Fruit fly (Drosophila melanogaster) whole organism, embryonic: Measurements from ENCODE around the gene CG7304.

ENCODE experiments used
- Awh ChIP-seq: fragments of 200-800 bp; sonication (Bioruptor generic); IDR thresholded peaks from 2 replicates; pipeline ENCODE4, ENCODE4 v1.3.6; 2022; ENCODE audit warnings: missing biosample characterization, missing genetic modification characterization
- CG11560 ChIP-seq: fragments of 200-800 bp; sonication (Bioruptor generic); IDR thresholded peaks from 3 replicates; pipeline ENCODE4 v1.3.6; 2022; ENCODE audit warnings: missing biosample characterization, missing genetic modification characterization
- CG12219 ChIP-seq: fragments of 200-800 bp; sonication (Bioruptor generic); optimal IDR thresholded peaks from 3 replicates; lab custom pipeline; 2018; ENCODE audit warnings: missing biosample characterization, mild to moderate bottlenecking, missing genetic modification characterization
- CG12236 ChIP-seq: fragments of 200-800 bp; sonication (Bioruptor generic); optimal IDR thresholded peaks from 2 replicates; lab custom pipeline; 2016; ENCODE audit warnings: missing biosample characterization, missing genetic modification characterization
- CG12659 ChIP-seq: fragments of 200-800 bp; sonication (Bioruptor generic); optimal IDR thresholded peaks from 3 replicates; lab custom pipeline; 2017; ENCODE audit warnings: mild to moderate bottlenecking, missing biosample characterization, missing genetic modification reagents, missing genetic modification characterization
- CG12942 ChIP-seq: fragments of 200-800 bp; sonication (Bioruptor generic); optimal IDR thresholded peaks from 3 replicates; lab custom pipeline; 2016; ENCODE audit warnings: missing biosample characterization, missing genetic modification characterization
- CG13424 ChIP-seq: fragments of 200-800 bp; sonication (Bioruptor generic); optimal IDR thresholded peaks from 2 replicates; lab custom pipeline; 2019; ENCODE audit warnings: missing biosample characterization, mild to moderate bottlenecking, missing genetic modification characterization, moderate library complexity
- CG14014 ChIP-seq: fragments of 200-800 bp; sonication (Bioruptor generic); IDR thresholded peaks from 2 replicates; pipeline ENCODE4 v1.3.6; 2022; ENCODE audit warnings: missing biosample characterization, missing genetic modification characterization
- CG15696 ChIP-seq: fragments of 200-800 bp; sonication (Bioruptor generic); optimal IDR thresholded peaks from 2 replicates; lab custom pipeline; 2019; ENCODE audit warnings: missing biosample characterization, mild to moderate bottlenecking, missing genetic modification characterization, moderate library complexity
- CG17829 ChIP-seq: fragments of 200-800 bp; optimal IDR thresholded peaks from 2 replicates; lab custom pipeline; 2019; ENCODE audit warnings: missing biosample characterization, mild to moderate bottlenecking, missing genetic modification characterization, moderate library complexity
- CG18599 ChIP-seq: fragments of 200-800 bp; sonication (Bioruptor generic); optimal IDR thresholded peaks from 3 replicates; lab custom pipeline; 2017; ENCODE audit warnings: missing biosample characterization, missing genetic modification characterization, mild to moderate bottlenecking, moderate library complexity, missing genetic modification reagents
- CG2199 ChIP-seq: fragments of 200-800 bp; sonication (Bioruptor generic); IDR thresholded peaks from 3 replicates; pipeline ENCODE4 v1.3.6; 2022; ENCODE audit warnings: missing biosample characterization, missing genetic modification characterization
- CG34376 ChIP-seq: fragments of 200-800 bp; sonication (Bioruptor generic); optimal IDR thresholded peaks from 2 replicates; lab custom pipeline; 2018; ENCODE audit warnings: missing biosample characterization, mild to moderate bottlenecking, missing genetic modification characterization
- CG3995 ChIP-seq: fragments of 200-800 bp; sonication (Bioruptor generic); optimal IDR thresholded peaks from 3 replicates; lab custom pipeline; 2016; ENCODE audit warnings: missing biosample characterization, missing genetic modification characterization
- CG4360 ChIP-seq: fragments of 200-800 bp; sonication (Bioruptor generic); IDR thresholded peaks from 2 replicates; pipeline ENCODE4 v1.3.6; 2022; ENCODE audit warnings: missing biosample characterization, missing genetic modification characterization
- CG8924 ChIP-seq: fragments of 200-800 bp; optimal IDR thresholded peaks from 3 replicates; lab custom pipeline; 2019; ENCODE audit warnings: missing biosample characterization, mild to moderate bottlenecking, missing genetic modification characterization, moderate library complexity
- Camta ChIP-seq: fragments of 200-800 bp; sonication (Bioruptor generic); optimal IDR thresholded peaks from 2 replicates; lab custom pipeline; 2016; ENCODE audit warnings: missing biosample characterization, missing genetic modification characterization
- Dbx ChIP-seq: fragments of 200-800 bp; sonication (Bioruptor generic); IDR thresholded peaks from 3 replicates; pipeline ENCODE4 v1.3.6; 2022; ENCODE audit warnings: missing biosample characterization, missing genetic modification characterization
- Ets97D ChIP-seq: fragments of 200-800 bp; sonication (Bioruptor generic); optimal IDR thresholded peaks from 3 replicates; lab custom pipeline; 2016; ENCODE audit warnings: missing biosample characterization, missing genetic modification characterization
- Fer3 ChIP-seq: fragments of 200-800 bp; sonication (Bioruptor generic); optimal IDR thresholded peaks from 2 replicates; lab custom pipeline; 2018; ENCODE audit warnings: missing biosample characterization, mild to moderate bottlenecking, missing genetic modification characterization, moderate library complexity
- HLH54F ChIP-seq: fragments of 200-800 bp; sonication (Bioruptor generic); optimal IDR thresholded peaks from 3 replicates; lab custom pipeline; 2016; ENCODE audit warnings: missing biosample characterization, missing genetic modification characterization
- Hand ChIP-seq: fragments of 200-800 bp; sonication (Bioruptor generic); optimal IDR thresholded peaks from 2 replicates; lab custom pipeline; 2017; ENCODE audit warnings: mild to moderate bottlenecking, missing biosample characterization, missing genetic modification reagents, missing genetic modification characterization
- Hey ChIP-seq: fragments of 200-800 bp; sonication (Bioruptor generic); optimal IDR thresholded peaks from 3 replicates; lab custom pipeline; 2018; ENCODE audit warnings: missing biosample characterization, mild to moderate bottlenecking, missing genetic modification characterization
- Hr78 ChIP-seq, 2 experiments: fragments of 200-800 bp in 1 of 2; fragments of >200 bp in 1 of 2; sonication (Bioruptor generic) in 1 of 2; optimal IDR thresholded peaks; 2 replicates each; lab custom pipeline; 2017 to 2019; ENCODE audit warnings: missing biosample characterization in 2 of 2, missing genetic modification characterization in 2 of 2, mild to moderate bottlenecking in 1 of 2, moderate library complexity in 1 of 2
- NFAT ChIP-seq: fragments of 200-800 bp; sonication (Bioruptor generic); IDR thresholded peaks from 2 replicates; pipeline ENCODE4 v1.3.6; 2022; ENCODE audit warnings: missing biosample characterization, missing genetic modification characterization
- Nf-YA ChIP-seq: fragments of 200-800 bp; sonication (Bioruptor generic); IDR thresholded peaks from 2 replicates; pipeline ENCODE4 v1.3.6; 2022; ENCODE audit warnings: missing biosample characterization, missing genetic modification characterization
- Oaz ChIP-seq: fragments of 200-800 bp; sonication (Bioruptor generic); IDR thresholded peaks from 2 replicates; pipeline ENCODE4 v1.3.6; 2022; ENCODE audit warnings: missing biosample characterization, missing genetic modification characterization
- amos ChIP-seq: fragments of 200-800 bp; sonication (Bioruptor generic); IDR thresholded peaks from 2 replicates; pipeline ENCODE4 v1.3.6; 2022; ENCODE audit warnings: missing biosample characterization, missing genetic modification characterization; ENCODE audit not compliant: partially characterized antibody
- fd102C ChIP-seq: fragments of 200-800 bp; sonication (Bioruptor generic); optimal IDR thresholded peaks from 2 replicates; lab custom pipeline; 2018; ENCODE audit warnings: missing biosample characterization, mild to moderate bottlenecking, missing genetic modification characterization, moderate library complexity
- fru ChIP-seq: fragments of >200 bp; optimal IDR thresholded peaks from 2 replicates; lab custom pipeline; 2017
- hkb ChIP-seq, 2 experiments: fragments of 200-800 bp in 1 of 2; fragments of >200 bp in 1 of 2; sonication (Bioruptor generic) in 1 of 2; IDR thresholded peaks in 1 of 2; optimal IDR thresholded peaks in 1 of 2; 2 replicates each; pipeline versions ENCODE4 v1.3.6 to Lab custom; 2017 to 2022; ENCODE audit warnings: missing biosample characterization in 1 of 2, missing genetic modification characterization in 1 of 2
- mld ChIP-seq: fragments of 200-800 bp; sonication (Bioruptor generic); IDR thresholded peaks from 3 replicates; pipeline ENCODE4 v1.3.6; 2022; ENCODE audit warnings: missing biosample characterization, missing genetic modification characterization; ENCODE audit not compliant: partially characterized antibody
- nerfin-1 ChIP-seq: fragments of 200-800 bp; sonication (Bioruptor generic); optimal IDR thresholded peaks from 3 replicates; lab custom pipeline; 2019; ENCODE audit warnings: missing biosample characterization, mild to moderate bottlenecking, missing genetic modification characterization, moderate library complexity
- pb ChIP-seq: fragments of 200-800 bp; sonication (Bioruptor generic); optimal IDR thresholded peaks from 3 replicates; lab custom pipeline; 2016; ENCODE audit warnings: missing biosample characterization, missing genetic modification characterization
- peb ChIP-seq: fragments of 200-800 bp; sonication (Bioruptor generic); IDR thresholded peaks from 2 replicates; pipeline ENCODE4 v1.3.6; 2022; ENCODE audit warnings: missing biosample characterization, missing genetic modification characterization
- rib ChIP-seq: fragments of 200-800 bp; sonication (Bioruptor generic); IDR thresholded peaks from 2 replicates; pipeline ENCODE4 v1.3.6; 2022; ENCODE audit warnings: missing biosample characterization, missing genetic modification characterization
- sens ChIP-seq: fragments of 200-800 bp; sonication (Bioruptor generic); peaks from one replicate; lab custom pipeline; 2016; ENCODE audit warnings: missing biosample characterization, missing genetic modification characterization
- sob ChIP-seq: fragments of 200-800 bp; sonication (Bioruptor generic); IDR thresholded peaks from 2 replicates; pipeline ENCODE4 v1.3.6; 2022; ENCODE audit warnings: missing biosample characterization, missing genetic modification characterization
- unc-4 ChIP-seq: fragments of 200-800 bp; sonication (Bioruptor generic); IDR thresholded peaks from 2 replicates; pipeline ENCODE4 v1.3.6; 2022; ENCODE audit warnings: missing biosample characterization, missing genetic modification characterization; ENCODE audit not compliant: partially characterized antibody
- z ChIP-seq: fragments of 200-800 bp; sonication (Bioruptor generic); IDR thresholded peaks from 3 replicates; pipeline ENCODE4 v1.3.6; 2022; ENCODE audit warnings: missing biosample characterization, missing genetic modification characterization

The CG7304 gene

DNA sequence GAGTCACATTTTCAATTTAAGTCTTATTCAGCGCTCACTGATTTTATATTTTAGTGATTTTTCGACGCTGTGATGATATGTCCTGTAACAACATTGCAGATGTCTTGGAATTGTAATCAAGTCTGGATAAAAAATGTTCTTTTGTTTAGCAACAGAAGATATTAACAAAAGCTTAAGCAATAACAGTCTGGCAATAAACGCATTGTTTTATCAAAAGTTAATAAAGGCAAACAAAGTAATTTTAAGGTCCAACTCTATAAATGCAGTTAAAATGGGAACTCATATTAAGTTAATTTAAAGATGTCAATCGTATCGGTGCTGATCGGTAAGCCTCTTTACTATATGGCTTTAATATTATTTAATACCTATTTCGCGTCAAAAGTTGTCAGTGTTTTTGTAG, 18.0 kb upstream of the CG7304 start, which contains the start of gene CG43082:
Gene CG43082, plus strand, starts transcription at position 301 of the 400 bp plus-strand sequence.
- no peak for TF ChIP-seq CG12659 (GFP tag; lab: Kevin White, UChicago)
- TF ChIP-seq fru (lab: Kevin White, UChicago), result no peak
- TF ChIP-seq CG13424 (tag; lab: Kevin White, UChicago), result no peak
- no peak for TF ChIP-seq CG34376 (GFP tag; lab: Kevin White, UChicago)
- no peak for TF ChIP-seq mld
- no peak for TF ChIP-seq CG3995 (GFP tag; lab: Kevin White, UChicago)
- TF ChIP-seq CG15696 (tag; lab: Kevin White, UChicago), result no peak
- TF ChIP-seq NFAT (GFP tag; lab: Robert Waterston, UW), result no peak
- TF ChIP-seq Hr78 (GFP tag; optimal IDR thresholded peaks at IDR 0.05; lab: Kevin White, UChicago), result no peak
- no peak for TF ChIP-seq nerfin-1
- no peak for TF ChIP-seq Dbx
- TF ChIP-seq CG12219 (GFP tag; lab: Kevin White, UChicago), result no peak
- no peak for TF ChIP-seq CG11560 (tag; lab: Robert Waterston, UW)
- TF ChIP-seq, all 482 proteins: peak for 0

DNA sequence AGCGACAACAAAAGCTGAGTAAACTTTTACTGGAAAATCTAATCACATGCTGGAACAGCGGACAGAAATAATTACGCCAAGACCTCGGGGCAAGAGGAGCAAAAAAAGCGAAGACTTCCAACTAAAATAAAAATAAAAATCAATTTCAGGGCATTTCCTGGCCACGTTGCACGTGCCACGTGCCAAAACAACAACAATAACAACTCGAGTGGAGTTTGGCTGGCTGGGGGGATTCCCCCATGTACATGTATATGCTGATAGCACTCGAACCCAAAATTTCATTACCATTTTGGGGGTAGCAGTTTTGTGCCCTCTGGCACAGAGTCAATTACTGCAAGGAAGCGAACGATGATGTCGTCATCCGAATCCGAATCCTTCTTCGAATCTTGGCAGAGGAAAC, 17.0 kb upstream of the CG7304 start:
- TF ChIP-seq sob (GFP tag; lab: Robert Waterston, UW) (no peak), sens (peak; percentile 68), Ets97D (no peak), Camta (no peak), CG4360 (GFP tag; lab: Robert Waterston, UW) (peak; percentile 81), Oaz (GFP tag; lab: Robert Waterston, UW) (no peak), Awh (no peak), z (GFP tag; lab: Robert Waterston, UW) (peak; percentile 66; the same call in 2 of the 3 replicates), mld (0 out of 3 replicates have a peak, but pooled peaks have one; percentile 18), Hey (tag; lab: Kevin White, UChicago) (peak; percentile 92), CG8924 (tag; lab: Kevin White, UChicago) (no peak), CG2199 (GFP tag; lab: Robert Waterston, UW) (no peak), pb (GFP tag; lab: Kevin White, UChicago) (no peak), Hand (GFP tag; lab: Kevin White, UChicago) (no peak), hkb (optimal IDR thresholded peaks at IDR 0.05; lab: Kevin White, UChicago) (no peak), hkb (GFP tag; IDR thresholded peaks at IDR 0.05; lab: Robert Waterston, UW) (no peak), unc-4 (GFP tag; lab: Robert Waterston, UW) (no peak), fd102C (GFP tag; lab: Kevin White, UChicago) (no peak), amos (GFP tag; lab: Robert Waterston, UW) (no peak), Fer3 (tag; lab: Kevin White, UChicago) (no peak), CG14014 (no peak), CG12236 (GFP tag; lab: Kevin White, UChicago) (no peak), peb (GFP tag; lab: Robert Waterston, UW) (no peak), CG17829 (tag; lab: Kevin White, UChicago) (no peak), Nf-YA (GFP tag; lab: Robert Waterston, UW) (no peak), CG12942 (GFP tag; lab: Kevin White, UChicago) (no peak), HLH54F (GFP tag; lab: Kevin White, UChicago) (no peak), CG18599 (GFP tag; lab: Kevin White, UChicago) (peak; percentile 12), rib (no peak)
- TF ChIP-seq, all 482 proteins: peak for 6
